Worm (Caenorhabditis elegans): ENCODE results near the gene sptl-2.

The sptl-2 gene

DNA sequence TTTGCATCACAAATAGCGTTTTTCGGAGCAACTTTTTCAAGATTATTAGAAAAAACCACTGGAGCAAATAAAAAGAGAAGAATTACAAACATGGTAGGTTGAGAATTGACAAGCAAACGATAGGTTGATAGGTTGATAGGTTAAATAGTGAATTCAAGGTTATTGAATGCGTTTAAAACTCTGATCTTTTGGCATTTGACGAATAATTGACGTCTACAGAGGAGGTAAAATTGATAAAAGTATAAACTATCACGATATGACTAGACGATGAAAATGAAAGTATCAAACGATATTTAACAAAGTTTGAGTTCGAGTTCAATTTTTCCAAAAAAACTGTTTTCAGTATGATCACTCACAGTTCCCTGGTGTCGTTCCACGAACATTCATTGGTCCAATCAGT lies 18.9 kb downstream of the sptl-2 start, which contains the start of gene ZC513.14:
Gene ZC513.14 (minus strand): TSS at position 101 of the 400 bp plus-strand sequence.
- TF ChIP-seq nhr-76 (tag; optimal IDR thresholded peaks at IDR 0.05) (no peak), snpc-4 (tag; optimal IDR thresholded peaks at IDR 0.05) (no peak), nhr-19 (GFP tag; conservative IDR thresholded peaks at IDR 0.05) (no peak), zip-4 (GFP tag; optimal IDR thresholded peaks at IDR 0.05) (no peak)

DNA sequence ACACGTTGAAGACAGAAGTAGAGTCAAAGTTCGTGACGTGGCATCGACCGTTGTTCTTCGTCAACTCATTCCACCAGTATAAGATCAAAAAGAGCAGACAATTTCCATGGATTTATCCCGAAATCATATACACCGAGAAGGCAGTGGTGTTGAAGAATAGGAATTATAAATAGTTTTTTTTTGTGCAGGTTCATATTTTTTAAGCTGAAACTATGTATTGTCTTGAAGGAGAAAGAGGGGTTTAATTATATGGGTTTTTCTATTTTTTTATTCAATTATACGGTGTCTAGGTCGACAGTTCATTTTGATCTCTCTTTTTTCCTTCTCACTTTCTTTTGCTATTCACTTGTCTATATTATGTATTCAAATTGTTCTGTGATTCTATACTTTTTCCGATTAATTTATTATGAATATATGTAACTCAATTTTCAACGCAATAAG lies 22.1 kb downstream of the sptl-2 start:
- TF ChIP-seq ceh-90 (tag; optimal IDR thresholded peaks at IDR 0.05) = no peak
- TF ChIP-seq swsn-7 (tag; optimal IDR thresholded peaks at IDR 0.05) = peak; percentile 13
- TF ChIP-seq dsc-1 (tag; optimal IDR thresholded peaks at IDR 0.05) = no peak
- no peak for TF ChIP-seq fkh-10 (GFP tag; optimal IDR thresholded peaks at IDR 0.05)
- TF ChIP-seq pag-3 (tag; optimal IDR thresholded peaks at IDR 0.05; ENCODE audit: borderline replicate concordance, insufficient read depth) = no peak
- no peak for TF ChIP-seq nhr-84 (tag; optimal IDR thresholded peaks at IDR 0.05)
- no peak for TF ChIP-seq snpc-4 (tag; optimal IDR thresholded peaks at IDR 0.05)
- no peak for TF ChIP-seq irx-1 (tag; optimal IDR thresholded peaks at IDR 0.05)
- no peak for TF ChIP-seq zip-4 (GFP tag; optimal IDR thresholded peaks at IDR 0.05)
- peak; percentile 40 for TF ChIP-seq mep-1 (tag; optimal IDR thresholded peaks at IDR 0.05)
- TF ChIP-seq nhr-47 (tag; optimal IDR thresholded peaks at IDR 0.05) = peak; percentile 28
- no peak for TF ChIP-seq elt-2 (tag; optimal IDR thresholded peaks at IDR 0.05)
- TF ChIP-seq mef-2 (tag; optimal IDR thresholded peaks at IDR 0.05) = no peak
- no peak for TF ChIP-seq pqm-1 (tag; optimal IDR thresholded peaks at IDR 0.05)
- TF ChIP-seq sptf-1 (tag; optimal IDR thresholded peaks at IDR 0.05) = no peak
- TF ChIP-seq lin-39 (tag; optimal IDR thresholded peaks at IDR 0.05) = no peak
- peak; percentile 77 for TF ChIP-seq nhr-85 (tag)
- no peak for TF ChIP-seq hpl-2 (GFP tag; optimal IDR thresholded peaks at IDR 0.05)
- TF ChIP-seq grh-1 (GFP tag; IDR thresholded peaks at IDR 0.05) = peak; percentile 46
- TF ChIP-seq mdl-1 (tag; optimal IDR thresholded peaks at IDR 0.05) = no peak
- no peak for TF ChIP-seq lin-14 (GFP tag; optimal IDR thresholded peaks at IDR 0.05)
- TF ChIP-seq fkh-4 (tag; optimal IDR thresholded peaks at IDR 0.05; ENCODE audit: borderline replicate concordance) = no peak
- peak; percentile 27 for TF ChIP-seq blmp-1 (tag; optimal IDR thresholded peaks at IDR 0.05)
- peak; percentile 48 for TF ChIP-seq nhr-20 (tag; optimal IDR thresholded peaks at IDR 0.05)
- no peak for TF ChIP-seq jun-1 (tag; optimal IDR thresholded peaks at IDR 0.05)
- no peak for TF ChIP-seq ceh-63 (GFP tag; optimal IDR thresholded peaks at IDR 0.05)
- TF ChIP-seq tbx-2 (tag; optimal IDR thresholded peaks at IDR 0.05) = no peak
- TF ChIP-seq nhr-19 (GFP tag; conservative IDR thresholded peaks at IDR 0.05) = peak; percentile 13
- TF ChIP-seq nhr-11 (tag; optimal IDR thresholded peaks at IDR 0.05) = no peak
- TF ChIP-seq egl-27 (tag; optimal IDR thresholded peaks at IDR 0.05) = no peak
- TF ChIP-seq unc-62 (GFP tag; optimal IDR thresholded peaks at IDR 0.05) = no peak
- no peak for TF ChIP-seq ceh-88 (GFP tag; IDR thresholded peaks at IDR 0.05)
- TF ChIP-seq elt-3 (tag; optimal IDR thresholded peaks at IDR 0.05) = peak in 2 of 6 experiments; percentile 42 to 73
- no peak for TF ChIP-seq zag-1 (tag; optimal IDR thresholded peaks at IDR 0.05)
- peak; percentile 46 for TF ChIP-seq snu-23 (GFP tag; optimal IDR thresholded peaks at IDR 0.05)
- TF ChIP-seq C04F5.9 (tag; optimal IDR thresholded peaks at IDR 0.05) = no peak
- no peak for TF ChIP-seq C34B4.2 (tag; optimal IDR thresholded peaks at IDR 0.05)
- no peak for TF ChIP-seq ama-1 (optimal IDR thresholded peaks at IDR 0.05)
- no peak for TF ChIP-seq ztf-11 (tag; optimal IDR thresholded peaks at IDR 0.05)
- TF ChIP-seq isw-1 (GFP tag; IDR thresholded peaks at IDR 0.05) = no peak
- TF ChIP-seq efl-3 (GFP tag; optimal IDR thresholded peaks at IDR 0.05) = no peak
- TF ChIP-seq egl-13 (tag; optimal IDR thresholded peaks at IDR 0.05) = no peak
- no peak for TF ChIP-seq aly-2 (tag; optimal IDR thresholded peaks at IDR 0.05)
- no peak for TF ChIP-seq sox-4 (tag; optimal IDR thresholded peaks at IDR 0.05)
- no peak for TF ChIP-seq pax-3 (tag; optimal IDR thresholded peaks at IDR 0.05)
- no peak for TF ChIP-seq rnt-1 (tag; optimal IDR thresholded peaks at IDR 0.05)
- no peak for TF ChIP-seq mab-9 (GFP tag; IDR thresholded peaks at IDR 0.05)
- TF ChIP-seq ceh-8 (GFP tag; optimal IDR thresholded peaks at IDR 0.05) = no peak
- no peak for TF ChIP-seq ets-5 (GFP tag; IDR thresholded peaks at IDR 0.05)
- TF ChIP-seq ztf-4 (tag; optimal IDR thresholded peaks at IDR 0.05) = peak; percentile 72

Data from whole organism, L1 larva.